Comparison of ENCODE assay signal across 1 fruit fly cellular context in the genomic region with DNA sequence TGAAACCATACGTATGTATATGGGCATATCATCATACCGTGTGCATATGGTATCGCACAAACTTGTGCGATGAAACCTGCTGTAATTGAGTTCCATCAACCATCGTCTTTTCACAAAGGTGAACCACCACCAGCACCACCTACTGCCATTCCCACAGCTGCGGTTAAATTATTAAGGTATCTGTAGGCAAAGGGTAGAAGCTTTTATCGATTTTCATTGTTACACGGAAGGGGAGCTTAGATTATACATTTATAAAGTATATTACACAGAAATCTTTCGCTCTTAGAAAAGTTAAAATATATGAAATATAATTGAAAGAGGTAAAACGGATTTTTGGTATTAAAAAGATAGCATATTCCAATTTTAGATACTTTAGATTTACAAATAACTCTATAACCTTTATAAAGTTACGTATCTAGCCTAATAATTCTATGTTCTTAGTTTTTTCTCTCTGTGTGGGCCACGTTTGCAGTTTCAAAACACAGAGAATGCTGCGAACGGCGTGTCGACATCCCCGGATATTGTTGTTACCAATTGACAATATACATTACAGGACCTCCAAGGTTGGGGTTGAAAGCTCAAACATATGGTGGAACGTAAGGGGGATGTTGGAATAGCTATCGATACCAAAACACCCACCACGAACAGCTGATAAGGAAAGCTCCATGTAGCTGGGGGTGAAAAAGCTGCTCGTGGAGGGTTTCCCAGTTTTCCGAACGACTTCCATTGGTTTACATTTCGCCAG.
TF ChIP-seq lines count a peak whose summit lies in the region.

Gene CG6495, plus strand, starts transcription at position 695 of the 745 bp plus-strand sequence.

TF ChIP-seq in whole organism, embryonic, 481 proteins besides CTCF, POLR2A, EP300 and RAD21 (continued from another document and continues in another):
- TF ChIP-seq Ada2b (GFP tag; IDR thresholded peaks at IDR 0.05; lab: Robert Waterston, UW) (peak; percentile 46; the same call in 1 of the 2 replicates), CG8765 (GFP tag; IDR thresholded peaks at IDR 0.05; lab: Robert Waterston, UW) (no peak), CG1529 (GFP tag; optimal IDR thresholded peaks at IDR 0.05; lab: Kevin White, UChicago) (no peak), Dad (GFP tag; optimal IDR thresholded peaks at IDR 0.05; lab: Kevin White, UChicago) (no peak), Tbp (GFP tag; optimal IDR thresholded peaks at IDR 0.05; lab: Kevin White, UChicago) (no peak), CG15479 (GFP tag; optimal IDR thresholded peaks at IDR 0.05; lab: Kevin White, UChicago) (no peak), CG4424 (GFP tag; optimal IDR thresholded peaks at IDR 0.05; lab: Kevin White, UChicago) (peak; percentile 32), ssp (GFP tag; IDR thresholded peaks at IDR 0.05; lab: Robert Waterston, UW) (peak; percentile 37; the same call in 1 of the 2 replicates), CG2116 (GFP tag; optimal IDR thresholded peaks at IDR 0.05; lab: Kevin White, UChicago) (no peak), Lim3 (GFP tag; IDR thresholded peaks at IDR 0.05; lab: Robert Waterston, UW) (no peak), Hsf (GFP tag; optimal IDR thresholded peaks at IDR 0.05; lab: Kevin White, UChicago) (peak; percentile 15), CG7987 (GFP tag; optimal IDR thresholded peaks at IDR 0.05; lab: Kevin White, UChicago) (no peak), CG15696 (tag; optimal IDR thresholded peaks at IDR 0.05; lab: Kevin White, UChicago) (no peak), CG4707 (GFP tag; optimal IDR thresholded peaks at IDR 0.05; lab: Kevin White, UChicago) (no peak), psq (GFP tag; optimal IDR thresholded peaks at IDR 0.05; lab: Kevin White, UChicago) (no peak), abd-A (tag; optimal IDR thresholded peaks at IDR 0.05; lab: Kevin White, UChicago) (peak; percentile 90), CG1233 (GFP tag; optimal IDR thresholded peaks at IDR 0.05; lab: Kevin White, UChicago) (peak; percentile 30), CG13123 (GFP tag; optimal IDR thresholded peaks at IDR 0.05; lab: Kevin White, UChicago) (no peak), Dll (GFP tag; IDR thresholded peaks at IDR 0.05; lab: Robert Waterston, UW; ENCODE audit: partially characterized antibody) (no peak), Nf-YA (GFP tag; IDR thresholded peaks at IDR 0.05; lab: Robert Waterston, UW) (no peak), Fer2 (tag; optimal IDR thresholded peaks at IDR 0.05; lab: Kevin White, UChicago) (no peak), HmgZ (tag; optimal IDR thresholded peaks at IDR 0.05; lab: Kevin White, UChicago) (peak; percentile 3), ttk (GFP tag; IDR thresholded peaks at IDR 0.05; lab: Robert Waterston, UW) (no peak), pum (GFP tag; optimal IDR thresholded peaks at IDR 0.05; lab: Kevin White, UChicago) (no peak), Dip3 (GFP tag; optimal IDR thresholded peaks at IDR 0.05; lab: Kevin White, UChicago) (no peak), dati (GFP tag; IDR thresholded peaks at IDR 0.05; lab: Robert Waterston, UW) (no peak), bsh (GFP tag; optimal IDR thresholded peaks at IDR 0.05; lab: Kevin White, UChicago) (peak in 1 of 2 experiments; percentile 69), hbn (GFP tag; IDR thresholded peaks at IDR 0.05; lab: Robert Waterston, UW; ENCODE audit: partially characterized antibody) (no peak), CG15073 (GFP tag; optimal IDR thresholded peaks at IDR 0.05; lab: Kevin White, UChicago) (no peak), tna (GFP tag; IDR thresholded peaks at IDR 0.05; lab: Robert Waterston, UW; ENCODE audit: partially characterized antibody) (no peak), CG8924 (tag; optimal IDR thresholded peaks at IDR 0.05; lab: Kevin White, UChicago) (peak; percentile 75), unc-4 (GFP tag; IDR thresholded peaks at IDR 0.05; lab: Robert Waterston, UW; ENCODE audit: partially characterized antibody) (no peak), eve (GFP tag; optimal IDR thresholded peaks at IDR 0.05; lab: Kevin White, UChicago) (no peak), zfh2 (GFP tag; optimal IDR thresholded peaks at IDR 0.05; lab: Kevin White, UChicago) (no peak), CG10267 (tag; optimal IDR thresholded peaks at IDR 0.05; lab: Kevin White, UChicago) (peak; percentile 42), CG10321 (GFP tag; IDR thresholded peaks at IDR 0.05; lab: Robert Waterston, UW) (no peak), crol (GFP tag; IDR thresholded peaks at IDR 0.05; lab: Robert Waterston, UW) (no peak), run (tag; optimal IDR thresholded peaks at IDR 0.05; lab: Kevin White, UChicago) (peak; percentile 61), sima (GFP tag; optimal IDR thresholded peaks at IDR 0.05; lab: Kevin White, UChicago) (no peak), ac (GFP tag; optimal IDR thresholded peaks at IDR 0.05; lab: Kevin White, UChicago) (no peak), CG6791 (GFP tag; IDR thresholded peaks at IDR 0.05; lab: Robert Waterston, UW; ENCODE audit: partially characterized antibody) (no peak), emc (GFP tag; optimal IDR thresholded peaks at IDR 0.05; lab: Kevin White, UChicago) (no peak), al (GFP tag; IDR thresholded peaks at IDR 0.05; lab: Robert Waterston, UW) (no peak), CG17186 (GFP tag; optimal IDR thresholded peaks at IDR 0.05; lab: Kevin White, UChicago) (no peak), CG3838 (GFP tag; optimal IDR thresholded peaks at IDR 0.05; lab: Kevin White, UChicago) (no peak), MTF-1 (GFP tag; optimal IDR thresholded peaks at IDR 0.05; lab: Kevin White, UChicago; ENCODE audit: borderline replicate concordance) (no peak), Usf (GFP tag; optimal IDR thresholded peaks at IDR 0.05; lab: Kevin White, UChicago) (no peak), seq (GFP tag; IDR thresholded peaks at IDR 0.05; lab: Robert Waterston, UW) (no peak), CG15011 (GFP tag; optimal IDR thresholded peaks at IDR 0.05; lab: Kevin White, UChicago) (peak; percentile 22), CG2678 (tag; optimal IDR thresholded peaks at IDR 0.05; lab: Kevin White, UChicago) (peak; percentile 85), Xrp1 (GFP tag; IDR thresholded peaks at IDR 0.05; lab: Robert Waterston, UW) (peak; percentile 52; the same call in 1 of the 2 replicates), CG10979 (tag; optimal IDR thresholded peaks at IDR 0.05; lab: Kevin White, UChicago) (peak; percentile 59), CG2889 (GFP tag; IDR thresholded peaks at IDR 0.05; lab: Robert Waterston, UW) (no peak), sim (GFP tag; IDR thresholded peaks at IDR 0.05; lab: Robert Waterston, UW) (no peak), CG32767 (GFP tag; IDR thresholded peaks at IDR 0.05; lab: Robert Waterston, UW) (no peak), E2f1 (GFP tag; IDR thresholded peaks at IDR 0.05; lab: Robert Waterston, UW) (no peak), Bteb2 (GFP tag; optimal IDR thresholded peaks at IDR 0.05; lab: Kevin White, UChicago) (peak; percentile 17), tap (tag; optimal IDR thresholded peaks at IDR 0.05; lab: Kevin White, UChicago) (peak; percentile 49), CG6854 (GFP tag; optimal IDR thresholded peaks at IDR 0.05; lab: Kevin White, UChicago) (peak; percentile 54), B-H1 (GFP tag; IDR thresholded peaks at IDR 0.05; lab: Robert Waterston, UW) (no peak; the same call in 2 of the 3 replicates), BtbVII (GFP tag; optimal IDR thresholded peaks at IDR 0.05; lab: Kevin White, UChicago) (peak; percentile 57), CG3995 (GFP tag; optimal IDR thresholded peaks at IDR 0.05; lab: Kevin White, UChicago) (no peak), CG9797 (GFP tag; optimal IDR thresholded peaks at IDR 0.05; lab: Kevin White, UChicago) (no peak), C15 (GFP tag; IDR thresholded peaks at IDR 0.05; lab: Robert Waterston, UW) (no peak), phol (tag; optimal IDR thresholded peaks at IDR 0.05; lab: Kevin White, UChicago) (peak; percentile 55), ro (GFP tag; IDR thresholded peaks at IDR 0.05; lab: Robert Waterston, UW) (no peak), CG12391 (tag; optimal IDR thresholded peaks at IDR 0.05; lab: Kevin White, UChicago) (peak; percentile 65), TFAM (GFP tag; optimal IDR thresholded peaks at IDR 0.05; lab: Kevin White, UChicago) (no peak), CG8089 (GFP tag; optimal IDR thresholded peaks at IDR 0.05; lab: Kevin White, UChicago) (no peak), Ssrp (tag; optimal IDR thresholded peaks at IDR 0.05; lab: Kevin White, UChicago) (peak; percentile 47), CG11398 (GFP tag; optimal IDR thresholded peaks at IDR 0.05; lab: Kevin White, UChicago) (no peak), Opbp (GFP tag; IDR thresholded peaks at IDR 0.05; lab: Robert Waterston, UW; ENCODE audit: partially characterized antibody) (no peak), fd102C (GFP tag; optimal IDR thresholded peaks at IDR 0.05; lab: Kevin White, UChicago) (no peak), CG2120 (GFP tag; optimal IDR thresholded peaks at IDR 0.05; lab: Kevin White, UChicago) (peak; percentile 74), Oaz (GFP tag; IDR thresholded peaks at IDR 0.05; lab: Robert Waterston, UW) (no peak), CG16863 (GFP tag; optimal IDR thresholded peaks at IDR 0.05; lab: Kevin White, UChicago) (no peak), Doc2 (GFP tag; IDR thresholded peaks at IDR 0.05; lab: Robert Waterston, UW) (no peak), pros (GFP tag; optimal IDR thresholded peaks at IDR 0.05; lab: Kevin White, UChicago) (no peak), Dp (GFP tag; optimal IDR thresholded peaks at IDR 0.05; lab: Kevin White, UChicago) (no peak), CG1792 (GFP tag; optimal IDR thresholded peaks at IDR 0.05; lab: Kevin White, UChicago) (no peak), gce (GFP tag; IDR thresholded peaks at IDR 0.05; lab: Robert Waterston, UW) (no peak), wek (GFP tag; optimal IDR thresholded peaks at IDR 0.05; lab: Kevin White, UChicago) (no peak), CG10274 (GFP tag; optimal IDR thresholded peaks at IDR 0.05; lab: Kevin White, UChicago) (no peak), CG3163 (GFP tag; optimal IDR thresholded peaks at IDR 0.05; lab: Kevin White, UChicago) (no peak), CG12659 (GFP tag; optimal IDR thresholded peaks at IDR 0.05; lab: Kevin White, UChicago) (peak; percentile 65), ken (GFP tag; IDR thresholded peaks at IDR 0.05; lab: Robert Waterston, UW) (no peak), Med (GFP tag; lab: Kevin White, UChicago) (peak; percentile 54), corto (GFP tag; optimal IDR thresholded peaks at IDR 0.05; lab: Kevin White, UChicago) (no peak), CG11695 (GFP tag; IDR thresholded peaks at IDR 0.05; lab: Robert Waterston, UW) (peak; percentile 60; the same call in 2 of the 3 replicates), Spps (tag; optimal IDR thresholded peaks at IDR 0.05; lab: Kevin White, UChicago) (no peak), CG9215 (GFP tag; IDR thresholded peaks at IDR 0.05; lab: Robert Waterston, UW) (no peak), sqz (GFP tag; optimal IDR thresholded peaks at IDR 0.05; lab: Kevin White, UChicago) (no peak), NC2β (GFP tag; optimal IDR thresholded peaks at IDR 0.05; lab: Kevin White, UChicago) (no peak), Hand (GFP tag; optimal IDR thresholded peaks at IDR 0.05; lab: Kevin White, UChicago) (peak; percentile 63), CG11456 (GFP tag; IDR thresholded peaks at IDR 0.05; lab: Robert Waterston, UW) (no peak), Sin3A (optimal IDR thresholded peaks at IDR 0.05; lab: Kevin White, UChicago) (no peak), Dek (tag; optimal IDR thresholded peaks at IDR 0.05; lab: Kevin White, UChicago) (peak; percentile 50), CG7372 (GFP tag; IDR thresholded peaks at IDR 0.05; lab: Robert Waterston, UW) (no peak), CG34224 (GFP tag; IDR thresholded peaks at IDR 0.05; lab: Robert Waterston, UW; ENCODE audit: partially characterized antibody) (no peak), CG16779 (GFP tag; IDR thresholded peaks at IDR 0.05; lab: Robert Waterston, UW) (no peak), CG15601 (tag; optimal IDR thresholded peaks at IDR 0.05; lab: Kevin White, UChicago) (peak; percentile 49), Side (GFP tag; optimal IDR thresholded peaks at IDR 0.05; lab: Kevin White, UChicago) (no peak), ap (GFP tag; IDR thresholded peaks at IDR 0.05; lab: Robert Waterston, UW) (no peak), CG16815 (GFP tag; optimal IDR thresholded peaks at IDR 0.05; lab: Kevin White, UChicago) (no peak), BEAF-32 (GFP tag; optimal IDR thresholded peaks at IDR 0.05; lab: Kevin White, UChicago) (no peak), tin (GFP tag; optimal IDR thresholded peaks at IDR 0.05; lab: Kevin White, UChicago) (peak; percentile 15), knrl (GFP tag; IDR thresholded peaks at IDR 0.05; lab: Robert Waterston, UW; ENCODE audit: partially characterized antibody) (no peak), h (optimal IDR thresholded peaks at IDR 0.05; lab: Kevin White, UChicago) (no peak), cato (GFP tag; optimal IDR thresholded peaks at IDR 0.05; lab: Kevin White, UChicago; ENCODE audit: borderline replicate concordance) (no peak), salm (tag; optimal IDR thresholded peaks at IDR 0.05; lab: Kevin White, UChicago) (peak; percentile 34), Asciz (GFP tag; optimal IDR thresholded peaks at IDR 0.05; lab: Kevin White, UChicago) (no peak), Neu2 (GFP tag; optimal IDR thresholded peaks at IDR 0.05; lab: Kevin White, UChicago; ENCODE audit: borderline replicate concordance) (no peak), Eip74EF (GFP tag; optimal IDR thresholded peaks at IDR 0.05; lab: Kevin White, UChicago) (peak in 1 of 2 experiments; percentile 56), CG5180 (GFP tag; optimal IDR thresholded peaks at IDR 0.05; lab: Kevin White, UChicago) (peak; percentile 0), Kr (GFP tag; optimal IDR thresholded peaks at IDR 0.05; lab: Kevin White, UChicago) (no peak), CG14014 (GFP tag; IDR thresholded peaks at IDR 0.05; lab: Robert Waterston, UW) (peak; percentile 66), aop (GFP tag; IDR thresholded peaks at IDR 0.05; lab: Robert Waterston, UW) (no peak), NfI (GFP tag; optimal IDR thresholded peaks at IDR 0.05; lab: Kevin White, UChicago) (no peak), so (GFP tag; IDR thresholded peaks at IDR 0.05; lab: Robert Waterston, UW) (no peak), scrt (GFP tag; optimal IDR thresholded peaks at IDR 0.05; lab: Kevin White, UChicago) (peak; percentile 26), luna (GFP tag; optimal IDR thresholded peaks at IDR 0.05; lab: Kevin White, UChicago) (no peak), CG6683 (GFP tag; optimal IDR thresholded peaks at IDR 0.05; lab: Kevin White, UChicago) (peak; percentile 45), CG9932 (GFP tag; IDR thresholded peaks at IDR 0.05; lab: Robert Waterston, UW) (no peak; the same call in 1 of the 2 replicates), CG17359 (tag; optimal IDR thresholded peaks at IDR 0.05; lab: Kevin White, UChicago) (peak; percentile 67), sens-2 (GFP tag; IDR thresholded peaks at IDR 0.05; lab: Robert Waterston, UW) (no peak), chif (GFP tag; optimal IDR thresholded peaks at IDR 0.05; lab: Kevin White, UChicago) (no peak)
